Worm (Caenorhabditis elegans) whole organism, L4 larva: ENCODE data around the gene F13E9.11.

ENCODE experiments used
- Y105C5A.15 ChIP-seq: fragments of 200-800 bp; sonication (Bioruptor generic); IDR thresholded peaks from 2 replicates; pipeline ENCODE4 v1.3.6; 2022; ENCODE audit warnings: missing genetic modification characterization, missing compliant biosample characterization
- Y48G9A.11 ChIP-seq: fragments of 200-800 bp; sonication (Bioruptor generic); IDR thresholded peaks from 2 replicates; pipeline ENCODE4 v1.3.6; 2022; ENCODE audit warnings: missing genetic modification reagents, missing genetic modification characterization, missing compliant biosample characterization
- Y75B8A.6 ChIP-seq: fragments of 200-800 bp; sonication (Bioruptor generic); IDR thresholded peaks from 2 replicates; pipeline ENCODE4 v1.3.6; 2022; ENCODE audit warnings: missing genetic modification reagents, missing genetic modification characterization, missing compliant biosample characterization
- ZK546.5 ChIP-seq, 2 experiments: sonication (generic microtip); optimal IDR thresholded peaks; 2 replicates each; lab custom pipeline; 2017; ENCODE audit warnings: missing biosample characterization in 2 of 2, missing genetic modification characterization in 2 of 2
- aha-1 ChIP-seq: fragments of 150-350 bp; peaks from one replicate; lab custom pipeline; 2014; ENCODE audit warnings: missing biosample characterization, missing genetic modification characterization
- ama-1 ChIP-seq: fragments of 150-350 bp; optimal IDR thresholded peaks from 2 replicates; lab custom pipeline; 2014; ENCODE audit warnings: inconsistent platforms, mixed read lengths
- arid-1 ChIP-seq: fragments of 200-800 bp; sonication (Bioruptor generic); conservative IDR thresholded peaks from 2 replicates; pipeline ENCODE4 v1.3.6; 2022; ENCODE audit warnings: missing genetic modification reagents, missing genetic modification characterization, missing compliant biosample characterization
- ceh-20 ChIP-seq: fragments of 200-800 bp; sonication (Bioruptor generic); IDR thresholded peaks from 2 replicates; pipeline ENCODE4 v1.3.6; 2022; ENCODE audit warnings: missing genetic modification reagents, missing genetic modification characterization, missing compliant biosample characterization
- cey-2 ChIP-seq: sonication (generic microtip); optimal IDR thresholded peaks from 3 replicates; lab custom pipeline; 2017; ENCODE audit warnings: missing genetic modification characterization, mild to moderate bottlenecking, missing compliant biosample characterization, antibody characterized with exemption, borderline replicate concordance; ENCODE audit not compliant: insufficient read depth
- daf-16 ChIP-seq, 3 experiments: sonication (generic microtip); optimal IDR thresholded peaks; 2 replicates each; lab custom pipeline; 2016 to 2017; ENCODE audit warnings: missing genetic modification characterization in 3 of 3, missing genetic modification reagents in 3 of 3, mild to moderate bottlenecking in 2 of 3, missing compliant biosample characterization in 2 of 3, missing biosample characterization in 1 of 3, moderate library complexity in 1 of 3
- daf-19 ChIP-seq: fragments of 200-800 bp; sonication (Bioruptor generic); conservative IDR thresholded peaks from 2 replicates; pipeline ENCODE4 v1.3.6; 2022; ENCODE audit warnings: missing genetic modification characterization, missing compliant biosample characterization
- dmd-6 ChIP-seq: fragments of 200-800 bp; sonication (Bioruptor generic); IDR thresholded peaks from 2 replicates; pipeline ENCODE4 v1.3.6; 2022; ENCODE audit warnings: missing genetic modification reagents, missing genetic modification characterization, missing compliant biosample characterization
- dpl-1 ChIP-seq: fragments of 150-350 bp; optimal IDR thresholded peaks from 2 replicates; lab custom pipeline; 2014; ENCODE audit warnings: missing biosample characterization, missing genetic modification reagents, missing genetic modification characterization
- dve-1 ChIP-seq: sonication (generic microtip); optimal IDR thresholded peaks from 2 replicates; lab custom pipeline; 2017; ENCODE audit warnings: antibody characterized with exemption, mild to moderate bottlenecking, missing genetic modification characterization, missing compliant biosample characterization; ENCODE audit not compliant: insufficient read depth
- hlh-11 ChIP-seq: fragments of 200-800 bp; sonication (Bioruptor generic); optimal IDR thresholded peaks from 2 replicates; lab custom pipeline; 2018; ENCODE audit warnings: mild to moderate bottlenecking, missing genetic modification characterization, missing compliant biosample characterization
- hlh-30 ChIP-seq: sonication (generic microtip); optimal IDR thresholded peaks from 2 replicates; lab custom pipeline; 2017; ENCODE audit warnings: antibody characterized with exemption, mild to moderate bottlenecking, missing genetic modification characterization, missing compliant biosample characterization; ENCODE audit not compliant: insufficient read depth
- hmg-1.1 ChIP-seq: fragments of 200-800 bp; sonication (Bioruptor generic); IDR thresholded peaks from 2 replicates; pipeline ENCODE4 v1.3.6; 2022; ENCODE audit warnings: missing genetic modification reagents, missing genetic modification characterization, missing compliant biosample characterization
- lim-7 ChIP-seq: fragments of 200-800 bp; sonication (Bioruptor generic); IDR thresholded peaks from 2 replicates; pipeline ENCODE4 v1.3.6; 2022; ENCODE audit warnings: missing genetic modification characterization, missing compliant biosample characterization
- lin-1 ChIP-seq: fragments of 200-800 bp; sonication (Bioruptor generic); IDR thresholded peaks from 2 replicates; pipeline ENCODE4 v1.3.6; 2022; ENCODE audit warnings: missing genetic modification reagents, missing genetic modification characterization, missing compliant biosample characterization
- lin-13 ChIP-seq: fragments of 150-350 bp; optimal IDR thresholded peaks from 2 replicates; lab custom pipeline; 2014; ENCODE audit warnings: missing biosample characterization, missing genetic modification reagents, missing genetic modification characterization
- lin-29 ChIP-seq: fragments of 200-800 bp; sonication (Bioruptor generic); IDR thresholded peaks from 2 replicates; pipeline ENCODE4 v1.3.6; 2022; ENCODE audit warnings: missing genetic modification reagents, missing genetic modification characterization, missing compliant biosample characterization
- lin-38 ChIP-seq: fragments of 200-800 bp; sonication (Bioruptor generic); IDR thresholded peaks from 2 replicates; pipeline ENCODE4 v1.3.6; 2022; ENCODE audit warnings: missing genetic modification reagents, missing genetic modification characterization, missing compliant biosample characterization
- lir-3 ChIP-seq: sonication (generic microtip); optimal IDR thresholded peaks from 2 replicates; lab custom pipeline; 2016; ENCODE audit warnings: mild to moderate bottlenecking, missing genetic modification characterization, missing compliant biosample characterization
- lsy-2 ChIP-seq, 2 experiments: fragments of 150-350 bp in 1 of 2; sonication (generic microtip) in 1 of 2; optimal IDR thresholded peaks; 2 replicates each; lab custom pipeline; 2014 to 2017; ENCODE audit warnings: missing biosample characterization in 2 of 2, missing genetic modification characterization in 2 of 2
- mdl-1 ChIP-seq, 2 experiments: fragments of 150-350 bp in 1 of 2; sonication (generic microtip) in 1 of 2; optimal IDR thresholded peaks; 2 replicates each; lab custom pipeline; 2014 to 2017; ENCODE audit warnings: missing biosample characterization in 2 of 2, missing genetic modification characterization in 2 of 2
- mep-1 ChIP-seq: fragments of 150-350 bp; sonication (generic microtip); optimal IDR thresholded peaks from 3 replicates; lab custom pipeline; 2014; ENCODE audit warnings: missing biosample characterization, missing genetic modification characterization
- mes-2 ChIP-seq: sonication (generic microtip); optimal IDR thresholded peaks from 2 replicates; lab custom pipeline; 2016; ENCODE audit warnings: missing genotype, mild to moderate bottlenecking, missing genetic modification characterization, missing compliant biosample characterization; ENCODE audit not compliant: poor library complexity, severe bottlenecking
- mxl-3 ChIP-seq: fragments of 200-800 bp; sonication (Bioruptor generic); optimal IDR thresholded peaks from 2 replicates; lab custom pipeline; 2018; ENCODE audit warnings: mild to moderate bottlenecking, missing genetic modification characterization, missing compliant biosample characterization
- nhr-6 ChIP-seq: fragments of 150-350 bp; optimal IDR thresholded peaks from 2 replicates; lab custom pipeline; 2014; ENCODE audit warnings: missing biosample characterization, missing genetic modification characterization
- nhr-76 ChIP-seq: fragments of 150-350 bp; optimal IDR thresholded peaks from 2 replicates; lab custom pipeline; 2014; ENCODE audit warnings: missing biosample characterization, missing genetic modification characterization
- rbr-2 ChIP-seq: sonication (generic microtip); optimal IDR thresholded peaks from 2 replicates; lab custom pipeline; 2016; ENCODE audit warnings: missing genotype, missing genetic modification characterization, missing compliant biosample characterization
- saeg-2 ChIP-seq: fragments of 200-800 bp; sonication (Bioruptor generic); IDR thresholded peaks from 2 replicates; pipeline ENCODE4 v1.3.6; 2022; ENCODE audit warnings: missing genetic modification reagents, missing genetic modification characterization, missing compliant biosample characterization
- snpc-1.2 ChIP-seq: fragments of 200-800 bp; sonication (Bioruptor generic); IDR thresholded peaks from 2 replicates; pipeline ENCODE4 v1.3.6; 2022; ENCODE audit warnings: missing genetic modification reagents, missing genetic modification characterization, missing compliant biosample characterization
- spr-3 ChIP-seq: fragments of 200-800 bp; sonication (Bioruptor generic); optimal IDR thresholded peaks from 2 replicates; lab custom pipeline; 2018; ENCODE audit warnings: mild to moderate bottlenecking, missing genetic modification characterization, missing compliant biosample characterization
- tag-97 ChIP-seq: fragments of 200-800 bp; sonication (Bioruptor generic); IDR thresholded peaks from 2 replicates; pipeline ENCODE4 v1.3.6; 2022; ENCODE audit warnings: missing genetic modification characterization, missing compliant biosample characterization
- unc-62 ChIP-seq, 3 experiments: fragments of 150-350 bp in 1 of 3; sonication (generic microtip); optimal IDR thresholded peaks in 2 of 3; peaks in 1 of 3; 1 replicate in 1 of 3; 2 replicates in 2 of 3; lab custom pipeline; 2014 to 2017; ENCODE audit warnings: missing biosample characterization in 3 of 3, missing genetic modification characterization in 3 of 3, missing genetic modification reagents in 3 of 3, missing genotype in 1 of 3
- zag-1 ChIP-seq: fragments of 150-350 bp; optimal IDR thresholded peaks from 2 replicates; lab custom pipeline; 2014; ENCODE audit warnings: missing biosample characterization, missing genetic modification characterization
- zfp-3 ChIP-seq: fragments of 200-800 bp; sonication (Bioruptor generic); conservative IDR thresholded peaks from 2 replicates; pipeline ENCODE4 v1.3.6; 2022; ENCODE audit warnings: missing genetic modification reagents, missing genetic modification characterization, missing compliant biosample characterization
- ztf-7 ChIP-seq: fragments of 150-350 bp; optimal IDR thresholded peaks from 2 replicates; lab custom pipeline; 2014; ENCODE audit warnings: missing biosample characterization, missing genetic modification characterization

Gene F13E9.11

DNA sequence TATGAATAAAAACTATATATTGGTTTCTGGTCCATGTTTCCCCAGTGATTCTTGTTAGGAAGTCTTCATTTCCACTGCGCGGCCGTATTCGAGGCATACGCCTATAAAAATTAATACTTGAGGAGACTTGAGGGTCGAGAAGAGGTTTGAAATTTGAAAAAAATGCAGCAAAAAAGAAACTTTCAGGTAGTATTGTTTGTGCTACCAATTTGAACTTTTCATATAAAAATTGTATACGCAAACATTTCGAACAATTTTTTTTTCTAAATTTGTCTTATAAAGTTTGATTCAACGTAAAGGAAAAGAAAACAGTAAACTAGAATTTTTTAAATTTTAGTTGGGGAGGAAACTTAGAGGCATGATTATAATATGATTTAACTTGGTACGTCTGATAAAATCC, 17.1 kb downstream of the F13E9.11 start, which contains the start of gene T11G6.4:
TSS of gene T11G6.4 (minus strand) at position 101 of the 400 bp plus-strand sequence.
- TF ChIP-seq cey-2 (tag; lab: Kevin White, UChicago) (no peak), aha-1 (tag; lab: Kevin White, UChicago) (peak; percentile 70)

DNA sequence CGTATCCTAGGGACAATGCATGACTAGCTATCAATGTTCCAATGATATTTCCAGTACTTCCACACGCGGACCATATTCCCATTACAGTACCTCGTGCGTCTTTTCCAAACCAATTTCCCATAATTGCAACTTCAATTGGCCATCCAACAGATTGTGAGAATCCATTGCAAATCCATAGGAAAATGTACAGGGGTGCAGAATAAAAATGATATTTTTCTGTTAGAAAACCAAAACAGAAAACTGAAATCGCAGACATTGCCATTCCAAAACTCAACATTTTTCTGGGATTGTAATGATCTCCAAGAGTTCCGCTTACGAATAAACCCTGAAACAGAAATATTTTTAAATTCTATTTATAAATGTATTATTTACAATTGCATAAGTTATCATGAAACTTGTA, 17.8 kb downstream of the F13E9.11 start:
- no peak for TF ChIP-seq snpc-1.2 (GFP tag; lab: Robert Waterston, UW)
- peak in 1 of 2 experiments; percentile 50 for TF ChIP-seq unc-62 (GFP tag; optimal IDR thresholded peaks at IDR 0.05 in 1 of 2; lab: Kevin White, UChicago)
- no peak for TF ChIP-seq unc-62 (tag; optimal IDR thresholded peaks at IDR 0.05; lab: Kevin White, UChicago)

DNA sequence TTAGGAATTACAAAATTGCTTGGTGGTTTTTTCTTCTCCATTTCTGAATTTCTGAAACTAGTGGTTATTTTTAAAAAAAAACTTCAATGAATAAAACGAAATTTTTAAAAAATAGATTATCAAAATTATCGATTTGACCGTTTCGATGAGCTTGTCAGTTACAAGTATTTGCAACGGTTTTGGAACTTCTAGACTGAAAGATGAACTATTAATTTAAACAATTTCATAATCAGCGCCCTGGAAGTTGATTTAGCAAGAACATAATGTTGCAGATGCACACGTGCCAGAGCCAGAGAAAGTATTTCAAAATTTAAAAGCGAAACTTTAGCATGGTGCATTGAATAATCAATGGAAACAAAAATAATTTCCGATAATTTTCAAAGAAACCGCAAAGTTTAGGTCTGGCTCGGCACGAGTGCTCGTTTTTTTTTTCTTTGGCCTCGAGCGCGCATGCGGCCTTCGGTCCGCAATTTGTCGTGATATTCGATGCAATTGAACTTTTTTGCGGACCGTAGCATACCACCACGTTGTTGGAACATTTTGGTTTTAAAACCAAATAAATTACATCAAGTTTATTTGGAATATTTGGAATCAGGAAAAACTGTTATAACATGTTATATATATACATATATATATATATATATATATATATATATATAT, 26.1 kb downstream of the F13E9.11 start, which contains the start of gene T11G6.5:
TSS of gene T11G6.5 (minus strand) at position 51 of the 660 bp plus-strand sequence.
- TF ChIP-seq mxl-3 (GFP tag; lab: Kevin White, UChicago) (peak; percentile 60), spr-3 (GFP tag; lab: Kevin White, UChicago) (no peak), ZK546.5 (tag; optimal IDR thresholded peaks at IDR 0.05; lab: Kevin White, UChicago) (no peak), ceh-20 (GFP tag; lab: Robert Waterston, UW) (no peak), mep-1 (tag; lab: Kevin White, UChicago) (peak; percentile 35), lin-13 (GFP tag; lab: Kevin White, UChicago) (peak; percentile 4), hlh-11 (peak; percentile 14), dmd-6 (peak; percentile 25; the same call in 1 of the 2 replicates), rbr-2 (tag; lab: Kevin White, UChicago) (no peak), daf-16 (GFP tag; optimal IDR thresholded peaks at IDR 0.05; lab: Kevin White, UChicago) (no peak), daf-16 (tag; optimal IDR thresholded peaks at IDR 0.05; lab: Kevin White, UChicago) (peak; percentile 7), mdl-1 (tag; optimal IDR thresholded peaks at IDR 0.05; lab: Kevin White, UChicago) (peak; percentile 24 to 35), dve-1 (peak; percentile 26), daf-19 (GFP tag; lab: Robert Waterston, UW) (no peak), ama-1 (lab: Kevin White, UChicago) (peak; percentile 12), Y105C5A.15 (GFP tag; lab: Robert Waterston, UW) (no peak), hlh-30 (tag; lab: Kevin White, UChicago) (peak; percentile 89), nhr-6 (no peak), dpl-1 (GFP tag; lab: Kevin White, UChicago) (peak; percentile 36), lsy-2 (tag; optimal IDR thresholded peaks at IDR 0.05; lab: Kevin White, UChicago) (peak in 1 of 2 experiments; percentile 95), aha-1 (tag; lab: Kevin White, UChicago) (peak; percentile 89), mes-2 (tag; lab: Kevin White, UChicago) (peak; percentile 58), zfp-3 (GFP tag; lab: Robert Waterston, UW) (no peak), zag-1 (tag; lab: Kevin White, UChicago) (no peak), lin-38 (peak; percentile 25; the same call in 1 of the 2 replicates), lin-29 (GFP tag; lab: Robert Waterston, UW) (no peak), hmg-1.1 (peak; percentile 49)

DNA sequence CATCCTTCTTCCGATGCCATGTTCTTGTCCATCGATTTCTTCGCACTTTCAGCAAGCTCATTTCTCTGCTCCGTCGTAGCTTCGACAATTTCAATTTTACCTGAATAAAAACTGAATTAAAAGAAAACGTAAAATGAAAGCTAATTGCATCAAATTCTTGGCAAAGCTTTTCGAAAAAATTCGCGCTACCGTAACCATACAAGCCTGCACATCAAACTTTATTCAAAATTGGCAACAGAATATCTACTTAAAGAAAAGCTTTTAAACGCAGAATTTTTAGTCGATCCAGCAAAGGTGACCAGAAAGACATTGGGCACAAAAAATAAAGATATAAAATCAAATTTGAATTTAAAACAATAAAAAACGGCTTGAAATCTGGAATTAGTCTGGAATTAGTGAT, 26.7 kb downstream of the F13E9.11 start:
- TF ChIP-seq lin-1 (GFP tag; lab: Robert Waterston, UW) = no peak
- 0 out of 2 replicates have a peak, but pooled peaks have one; percentile 38 for TF ChIP-seq snpc-1.2 (GFP tag; lab: Robert Waterston, UW)
- peak in 1 of 2 experiments; percentile 3 for TF ChIP-seq unc-62 (GFP tag; optimal IDR thresholded peaks at IDR 0.05 in 1 of 2; lab: Kevin White, UChicago)
- TF ChIP-seq unc-62 (tag; optimal IDR thresholded peaks at IDR 0.05; lab: Kevin White, UChicago) = no peak
- TF ChIP-seq lin-38 = 0 out of 2 replicates have a peak, but pooled peaks have one; percentile 22
- no peak for TF ChIP-seq tag-97
- no peak for TF ChIP-seq lir-3 (tag; lab: Kevin White, UChicago)
- 0 out of 2 replicates have a peak, but pooled peaks have one; percentile 26 for TF ChIP-seq Y75B8A.6
- TF ChIP-seq lim-7 = 0 out of 2 replicates have a peak, but pooled peaks have one; percentile 42
- 0 out of 2 replicates have a peak, but pooled peaks have one; percentile 33 for TF ChIP-seq arid-1
- no peak for TF ChIP-seq zag-1 (tag; lab: Kevin White, UChicago)
- no peak for TF ChIP-seq saeg-2
- TF ChIP-seq nhr-76 (tag; lab: Kevin White, UChicago) = no peak
- TF ChIP-seq Y48G9A.11 (GFP tag; lab: Robert Waterston, UW) = peak; percentile 29; the same call in 1 of the 2 replicates
- no peak for TF ChIP-seq rbr-2 (tag; lab: Kevin White, UChicago)
- TF ChIP-seq ztf-7 (tag; lab: Kevin White, UChicago) = no peak
- peak in 1 of 2 experiments; percentile 23 for TF ChIP-seq lsy-2 (tag; optimal IDR thresholded peaks at IDR 0.05; lab: Kevin White, UChicago)
